Worm (Caenorhabditis elegans) whole organism, mixed stage, embryonic: ENCODE data around the gene T22B2.5.

Experiments
- M03D4.4 ChIP-seq: sonication (generic microtip); optimal IDR thresholded peaks from 2 replicates; lab custom pipeline; 2017; ENCODE audit warnings: mild to moderate bottlenecking, missing genetic modification characterization, missing compliant biosample characterization
- lin-13 ChIP-seq: fragments of 150-350 bp; optimal IDR thresholded peaks from 2 replicates; lab custom pipeline; 2014; ENCODE audit warnings: missing biosample characterization, missing genetic modification characterization
- mep-1 ChIP-seq: fragments of 150-350 bp; optimal IDR thresholded peaks from 2 replicates; lab custom pipeline; 2017; ENCODE audit warnings: missing biosample characterization, missing genetic modification reagents, missing genetic modification characterization, inconsistent platforms
- nhr-28 ChIP-seq: fragments of 150-350 bp; optimal IDR thresholded peaks from 2 replicates; lab custom pipeline; 2014; ENCODE audit warnings: missing biosample characterization, missing genetic modification characterization
- nhr-76 ChIP-seq: sonication (generic microtip); optimal IDR thresholded peaks from 2 replicates; lab custom pipeline; 2017; ENCODE audit warnings: missing biosample characterization, missing genetic modification characterization
- pha-4 ChIP-seq: fragments of 150-350 bp; optimal IDR thresholded peaks from 2 replicates; lab custom pipeline; 2018; ENCODE audit warnings: missing biosample characterization, missing genetic modification reagents, missing genetic modification characterization
- snpc-4 ChIP-seq: fragments of 150-350 bp; optimal IDR thresholded peaks from 2 replicates; lab custom pipeline; 2014; ENCODE audit warnings: missing biosample characterization, missing genetic modification characterization
- unc-120 ChIP-seq: sonication (generic microtip); optimal IDR thresholded peaks from 2 replicates; lab custom pipeline; 2017; ENCODE audit warnings: missing genetic modification characterization, missing compliant biosample characterization; ENCODE audit not compliant: poor library complexity, severe bottlenecking
- unc-62 ChIP-seq: fragments of 150-350 bp; optimal IDR thresholded peaks from 2 replicates; lab custom pipeline; 2014; ENCODE audit warnings: missing biosample characterization, missing genetic modification reagents, missing genetic modification characterization

- TF ChIP-seq lin-13 (tag; lab: Kevin White, UChicago) = no peak
- TF ChIP-seq M03D4.4 (tag; lab: Kevin White, UChicago) = no peak
- no peak for TF ChIP-seq unc-120 (tag; lab: Kevin White, UChicago)
- TF ChIP-seq unc-62 = no peak
- no peak for TF ChIP-seq nhr-28
- TF ChIP-seq nhr-76 (tag; lab: Kevin White, UChicago) = no peak
- TF ChIP-seq snpc-4 (tag; lab: Kevin White, UChicago) = no peak
- no peak for TF ChIP-seq mep-1
- no peak for TF ChIP-seq pha-4 (tag; lab: Kevin White, UChicago)
Observed at ce11 chrX:3875714-3876113, 35.5 kb downstream of the T22B2.5 start.
